Fruit fly (Drosophila melanogaster) whole organism, prepupa: ENCODE data around the gene Spt6.

Experiments used
- CG10669 ChIP-seq: fragments of 200-800 bp; sonication (Bioruptor generic); optimal IDR thresholded peaks from 3 replicates; lab custom pipeline; 2018; ENCODE audit warnings: missing biosample characterization, mild to moderate bottlenecking, missing genetic modification characterization, moderate library complexity
- CG11902 ChIP-seq: fragments of 200-800 bp; sonication (Bioruptor generic); optimal IDR thresholded peaks from 3 replicates; lab custom pipeline; 2016; ENCODE audit warnings: missing biosample characterization, missing genetic modification characterization
- CG1621 ChIP-seq: fragments of 200-800 bp; sonication (Bioruptor generic); optimal IDR thresholded peaks from 3 replicates; lab custom pipeline; 2018; ENCODE audit warnings: missing biosample characterization, mild to moderate bottlenecking, missing genetic modification characterization
- CG3919 ChIP-seq: fragments of 200-800 bp; sonication (Bioruptor generic); optimal IDR thresholded peaks from 3 replicates; lab custom pipeline; 2016; ENCODE audit warnings: missing biosample characterization, missing genetic modification characterization
- CG6808 ChIP-seq: fragments of 200-800 bp; sonication (Bioruptor generic); optimal IDR thresholded peaks from 3 replicates; lab custom pipeline; 2017; ENCODE audit warnings: missing biosample characterization, missing genetic modification characterization, mild to moderate bottlenecking, moderate library complexity, missing genetic modification reagents
- CG6854 ChIP-seq: fragments of 200-800 bp; sonication (Bioruptor generic); optimal IDR thresholded peaks from 2 replicates; lab custom pipeline; 2017; ENCODE audit warnings: missing biosample characterization, mild to moderate bottlenecking, missing genetic modification characterization
- Ets21C ChIP-seq: fragments of 200-800 bp; sonication (Bioruptor generic); optimal IDR thresholded peaks from 3 replicates; lab custom pipeline; 2016; ENCODE audit warnings: missing biosample characterization, missing genetic modification characterization
- Hr4 ChIP-seq: fragments of 200-800 bp; sonication (Bioruptor generic); optimal IDR thresholded peaks from 3 replicates; lab custom pipeline; 2016; ENCODE audit warnings: missing biosample characterization, missing genetic modification characterization
- Sox14 ChIP-seq: fragments of 200-800 bp; sonication (Bioruptor generic); optimal IDR thresholded peaks from 3 replicates; lab custom pipeline; 2016; ENCODE audit warnings: missing biosample characterization, missing genetic modification characterization
- cyc ChIP-seq: fragments of 200-800 bp; sonication (Bioruptor generic); optimal IDR thresholded peaks from 3 replicates; lab custom pipeline; 2016; ENCODE audit warnings: missing biosample characterization, missing genetic modification characterization
- esn ChIP-seq: fragments of 200-800 bp; sonication (Bioruptor generic); optimal IDR thresholded peaks from 2 replicates; lab custom pipeline; 2016; ENCODE audit warnings: missing biosample characterization, mild to moderate bottlenecking, missing genetic modification characterization, moderate library complexity
- pdm3 ChIP-seq: fragments of 200-800 bp; sonication (Bioruptor generic); optimal IDR thresholded peaks from 3 replicates; lab custom pipeline; 2016; ENCODE audit warnings: missing biosample characterization, missing genetic modification characterization
- svp ChIP-seq: fragments of 200-800 bp; sonication (Bioruptor generic); peaks from one replicate; lab custom pipeline; 2016; ENCODE audit warnings: missing biosample characterization, missing genetic modification characterization

dm6 chrX:6316858-6317474, 49.4 kb downstream of the Spt6 start:
- peak; percentile 32 for TF ChIP-seq esn (GFP tag; lab: Kevin White, UChicago)
- TF ChIP-seq Sox14 (GFP tag; lab: Kevin White, UChicago) = peak; percentile 30
- TF ChIP-seq CG3919 (GFP tag; lab: Kevin White, UChicago) = peak; percentile 60
- TF ChIP-seq CG6854 (GFP tag; lab: Kevin White, UChicago) = no peak
- TF ChIP-seq Hr4 (GFP tag; lab: Kevin White, UChicago) = peak; percentile 33
- peak; percentile 73 for TF ChIP-seq svp (GFP tag; lab: Kevin White, UChicago)
- peak; percentile 44 for TF ChIP-seq CG1621 (tag; lab: Kevin White, UChicago)
- TF ChIP-seq CG10669 (GFP tag; lab: Kevin White, UChicago) = peak; percentile 31
- TF ChIP-seq Ets21C (GFP tag; lab: Kevin White, UChicago) = no peak
- TF ChIP-seq CG6808 = peak; percentile 42
- peak; percentile 32 for TF ChIP-seq cyc (GFP tag; lab: Kevin White, UChicago)
- TF ChIP-seq CG11902 (GFP tag; lab: Kevin White, UChicago) = no peak
- TF ChIP-seq pdm3 (GFP tag; lab: Kevin White, UChicago) = peak; percentile 50
